Worm (Caenorhabditis elegans) whole organism, young adult: Measurements from ENCODE around the gene idpp-11.

Source experiments
- B0035.1 ChIP-seq: sonication (generic microtip); optimal IDR thresholded peaks from 2 replicates; lab custom pipeline; 2016; ENCODE audit warnings: missing genetic modification characterization, mild to moderate bottlenecking, missing compliant biosample characterization, missing genotype, missing genetic modification reagents
- B0261.1 ChIP-seq: sonication (generic microtip); optimal IDR thresholded peaks from 2 replicates; lab custom pipeline; 2016; ENCODE audit warnings: mild to moderate bottlenecking, missing genetic modification characterization, moderate library complexity, missing compliant biosample characterization
- B0336.3 ChIP-seq: fragments of 200-800 bp; sonication (Bioruptor generic); IDR thresholded peaks from 2 replicates; pipeline ENCODE4 v1.3.6; 2022; ENCODE audit warnings: missing genetic modification characterization, missing compliant biosample characterization
- C17E4.6 ChIP-seq: fragments of 200-800 bp; sonication (Bioruptor generic); IDR thresholded peaks from 2 replicates; pipeline ENCODE4 v1.3.6; 2022; ENCODE audit warnings: missing genetic modification reagents, missing genetic modification characterization, missing compliant biosample characterization
- F33H1.4 ChIP-seq: fragments of 200-800 bp; sonication (Bioruptor generic); IDR thresholded peaks from 2 replicates; pipeline ENCODE4 v1.3.6; 2022; ENCODE audit warnings: missing genetic modification reagents, missing genetic modification characterization, missing compliant biosample characterization
- F37B4.10 ChIP-seq: fragments of 200-800 bp; sonication (Bioruptor generic); IDR thresholded peaks from 2 replicates; pipeline ENCODE4 v1.3.6; 2022; ENCODE audit warnings: missing genetic modification characterization, missing compliant biosample characterization
- F52B5.7 ChIP-seq: sonication (generic microtip); optimal IDR thresholded peaks from 2 replicates; lab custom pipeline; 2016; ENCODE audit warnings: mild to moderate bottlenecking, missing genetic modification characterization, missing compliant biosample characterization
- F55B11.4 ChIP-seq: sonication (generic microtip); optimal IDR thresholded peaks from 2 replicates; lab custom pipeline; 2016; ENCODE audit warnings: missing compliant biosample characterization, missing genetic modification characterization, borderline replicate concordance; ENCODE audit not compliant: insufficient read depth
- F57A8.1 ChIP-seq: fragments of 200-800 bp; sonication (Bioruptor generic); optimal IDR thresholded peaks from 2 replicates; lab custom pipeline; 2018; ENCODE audit warnings: mild to moderate bottlenecking, missing genetic modification characterization, moderate library complexity, missing compliant biosample characterization
- K11D2.4 ChIP-seq: fragments of 200-800 bp; sonication (Bioruptor generic); IDR thresholded peaks from 2 replicates; pipeline ENCODE4 v1.3.6; 2022; ENCODE audit warnings: missing genetic modification reagents, missing genetic modification characterization, missing compliant biosample characterization
- K12H6.12 ChIP-seq: fragments of 200-800 bp; sonication (Bioruptor generic); optimal IDR thresholded peaks from 2 replicates; lab custom pipeline; 2018; ENCODE audit warnings: mild to moderate bottlenecking, missing genetic modification characterization, missing compliant biosample characterization
- T07F8.4 ChIP-seq: sonication (generic microtip); optimal IDR thresholded peaks from 2 replicates; lab custom pipeline; 2016; ENCODE audit warnings: mild to moderate bottlenecking, missing genetic modification characterization, moderate library complexity, missing compliant biosample characterization
- Y53G8AR.9 ChIP-seq: fragments of 200-800 bp; sonication (Bioruptor generic); conservative IDR thresholded peaks from 2 replicates; pipeline ENCODE4 v1.3.6; 2022; ENCODE audit warnings: missing genetic modification reagents, missing genetic modification characterization, missing compliant biosample characterization
- Y79H2A.3 ChIP-seq: fragments of 200-800 bp; sonication (Bioruptor generic); conservative IDR thresholded peaks from 2 replicates; pipeline ENCODE4 v1.3.6; 2022; ENCODE audit warnings: missing genetic modification reagents, missing genetic modification characterization, missing compliant biosample characterization
- Y95B8A.8 ChIP-seq: fragments of 200-800 bp; sonication (Bioruptor generic); IDR thresholded peaks from 2 replicates; pipeline ENCODE4 v1.3.6; 2022; ENCODE audit warnings: missing genetic modification reagents, missing genetic modification characterization, missing compliant biosample characterization
- akir-1 ChIP-seq: fragments of 200-800 bp; sonication (Bioruptor generic); optimal IDR thresholded peaks from 2 replicates; lab custom pipeline; 2018; ENCODE audit warnings: mild to moderate bottlenecking, missing genetic modification characterization, moderate library complexity, missing compliant biosample characterization
- aptf-2 ChIP-seq: fragments of 200-800 bp; sonication (Bioruptor generic); conservative IDR thresholded peaks from 2 replicates; pipeline ENCODE4 v1.3.6; 2022; ENCODE audit warnings: missing genetic modification reagents, missing genetic modification characterization, missing compliant biosample characterization
- atf-7 ChIP-seq: sonication (generic microtip); optimal IDR thresholded peaks from 2 replicates; lab custom pipeline; 2017; ENCODE audit warnings: mild to moderate bottlenecking, missing genetic modification characterization, missing compliant biosample characterization
- athp-1 ChIP-seq: sonication (generic microtip); optimal IDR thresholded peaks from 2 replicates; lab custom pipeline; 2017; ENCODE audit warnings: mild to moderate bottlenecking, missing genetic modification characterization, missing compliant biosample characterization
- bed-2 ChIP-seq: fragments of 200-800 bp; sonication (Bioruptor generic); IDR thresholded peaks from 2 replicates; pipeline ENCODE4 v1.3.6; 2022; ENCODE audit warnings: missing genetic modification reagents, missing genetic modification characterization, missing compliant biosample characterization
- cebp-1 ChIP-seq, 2 experiments: fragments of 200-800 bp in 1 of 2; sonication (Bioruptor generic) in 1 of 2; sonication (generic microtip) in 1 of 2; IDR thresholded peaks in 1 of 2; optimal IDR thresholded peaks in 1 of 2; 2 replicates each; pipeline versions ENCODE4 v1.3.6 to Lab custom; 2017 to 2022; ENCODE audit warnings: missing compliant biosample characterization in 2 of 2, missing genetic modification characterization in 2 of 2, mild to moderate bottlenecking in 1 of 2, missing genetic modification reagents in 1 of 2, moderate library complexity in 1 of 2
- ceh-100 ChIP-seq: fragments of 200-800 bp; sonication (Bioruptor generic); IDR thresholded peaks from 2 replicates; pipeline ENCODE4 v1.3.6; 2022; ENCODE audit warnings: missing genetic modification reagents, missing genetic modification characterization, missing compliant biosample characterization
- ceh-27 ChIP-seq: fragments of 200-800 bp; sonication (Bioruptor generic); optimal IDR thresholded peaks from 2 replicates; lab custom pipeline; 2018; ENCODE audit warnings: mild to moderate bottlenecking, missing genetic modification characterization, moderate library complexity, missing compliant biosample characterization
- ceh-40 ChIP-seq: fragments of 200-800 bp; sonication (Bioruptor generic); IDR thresholded peaks from 2 replicates; pipeline ENCODE4 v1.3.6; 2022; ENCODE audit warnings: missing genetic modification characterization, missing compliant biosample characterization
- ceh-91 ChIP-seq: fragments of 200-800 bp; sonication (Bioruptor generic); IDR thresholded peaks from 2 replicates; pipeline ENCODE4 v1.3.6; 2022; ENCODE audit warnings: missing genetic modification reagents, missing genetic modification characterization, missing compliant biosample characterization
- egl-18 ChIP-seq: fragments of 200-800 bp; sonication (Bioruptor generic); IDR thresholded peaks from 2 replicates; pipeline ENCODE4 v1.3.6; 2022; ENCODE audit warnings: missing genetic modification reagents, missing genetic modification characterization, missing compliant biosample characterization
- fkh-3 ChIP-seq: sonication (generic microtip); optimal IDR thresholded peaks from 2 replicates; lab custom pipeline; 2016; ENCODE audit warnings: mild to moderate bottlenecking, missing genetic modification characterization, missing compliant biosample characterization
- him-1 ChIP-seq: sonication (generic microtip); optimal IDR thresholded peaks from 2 replicates; lab custom pipeline; 2016; ENCODE audit warnings: missing genotype, missing genetic modification reagents, missing genetic modification characterization, missing compliant biosample characterization
- let-526 ChIP-seq: fragments of 200-800 bp; sonication (Bioruptor generic); IDR thresholded peaks from 2 replicates; pipeline ENCODE4 v1.3.6; 2022; ENCODE audit warnings: missing genetic modification reagents, missing genetic modification characterization, missing compliant biosample characterization
- lin-26 ChIP-seq: fragments of 200-800 bp; sonication (Bioruptor generic); IDR thresholded peaks from 2 replicates; pipeline ENCODE4 v1.3.6; 2022; ENCODE audit warnings: missing genetic modification reagents, missing genetic modification characterization, missing compliant biosample characterization
- madf-8 ChIP-seq: fragments of 200-800 bp; sonication (Bioruptor generic); conservative IDR thresholded peaks from 2 replicates; pipeline ENCODE4 v1.3.6; 2022; ENCODE audit warnings: missing genetic modification reagents, missing genetic modification characterization, missing compliant biosample characterization
- mel-28 ChIP-seq: sonication (generic microtip); optimal IDR thresholded peaks from 2 replicates; lab custom pipeline; 2016; ENCODE audit warnings: borderline replicate concordance, mild to moderate bottlenecking, missing genetic modification characterization, missing compliant biosample characterization
- mxl-1 ChIP-seq: sonication (generic microtip); optimal IDR thresholded peaks from 2 replicates; lab custom pipeline; 2016; ENCODE audit warnings: missing genetic modification characterization, missing compliant biosample characterization
- nfya-1 ChIP-seq: sonication (generic microtip); optimal IDR thresholded peaks from 2 replicates; lab custom pipeline; 2017; ENCODE audit warnings: antibody characterized with exemption, missing compliant biosample characterization, missing genetic modification characterization, borderline replicate concordance; ENCODE audit not compliant: insufficient read depth
- nfya-2 ChIP-seq: fragments of 200-800 bp; sonication (Bioruptor generic); IDR thresholded peaks from 2 replicates; pipeline ENCODE4 v1.3.6; 2022; ENCODE audit warnings: missing genetic modification reagents, missing genetic modification characterization, missing compliant biosample characterization
- nhr-120 ChIP-seq: fragments of 200-800 bp; sonication (Bioruptor generic); IDR thresholded peaks from 2 replicates; pipeline ENCODE4 v1.3.6; 2022; ENCODE audit warnings: missing genetic modification characterization, missing compliant biosample characterization
- nhr-179 ChIP-seq: sonication (generic microtip); optimal IDR thresholded peaks from 2 replicates; lab custom pipeline; 2016; ENCODE audit warnings: mild to moderate bottlenecking, missing genetic modification characterization, missing compliant biosample characterization
- rcor-1 ChIP-seq: fragments of 200-800 bp; sonication (Bioruptor generic); IDR thresholded peaks from 2 replicates; pipeline ENCODE4 v1.3.6; 2022; ENCODE audit warnings: missing genetic modification reagents, missing genetic modification characterization, missing compliant biosample characterization
- snpc-1.1 ChIP-seq: sonication (generic microtip); optimal IDR thresholded peaks from 2 replicates; lab custom pipeline; 2017; ENCODE audit warnings: missing genetic modification characterization, mild to moderate bottlenecking, missing compliant biosample characterization, antibody characterized with exemption, moderate library complexity, missing genotype, missing genetic modification reagents; ENCODE audit not compliant: insufficient read depth
- snpc-4 ChIP-seq, 5 experiments: fragments of 150-350 bp in 1 of 5; sonication (generic microtip) in 4 of 5; optimal IDR thresholded peaks; 2 replicates each; lab custom pipeline; 2014 to 2018; ENCODE audit warnings: missing genetic modification characterization in 5 of 5, missing biosample characterization in 3 of 5, antibody characterized with exemption in 2 of 5, mild to moderate bottlenecking in 2 of 5, missing compliant biosample characterization in 2 of 5, missing genotype in 2 of 5, moderate library complexity in 2 of 5, missing genetic modification reagents in 1 of 5
- sptf-2 ChIP-seq: fragments of 200-800 bp; sonication (Bioruptor generic); optimal IDR thresholded peaks from 2 replicates; lab custom pipeline; 2018; ENCODE audit warnings: mild to moderate bottlenecking, missing genetic modification characterization, missing compliant biosample characterization
- xnd-1 ChIP-seq: sonication (generic microtip); optimal IDR thresholded peaks from 2 replicates; lab custom pipeline; 2016; ENCODE audit warnings: missing genotype, missing genetic modification reagents, missing genetic modification characterization, missing compliant biosample characterization
- zfh-2 ChIP-seq: fragments of 200-800 bp; sonication (Bioruptor generic); conservative IDR thresholded peaks from 2 replicates; pipeline ENCODE4 v1.3.6; 2022; ENCODE audit warnings: missing genetic modification reagents, missing genetic modification characterization, missing compliant biosample characterization
- ztf-22 ChIP-seq: fragments of 200-800 bp; sonication (Bioruptor generic); optimal IDR thresholded peaks from 2 replicates; lab custom pipeline; 2018; ENCODE audit warnings: mild to moderate bottlenecking, missing genetic modification characterization, moderate library complexity, missing compliant biosample characterization
- ztf-3 ChIP-seq: fragments of 200-800 bp; sonication (Bioruptor generic); optimal IDR thresholded peaks from 2 replicates; lab custom pipeline; 2018; ENCODE audit warnings: mild to moderate bottlenecking, missing genetic modification characterization, missing compliant biosample characterization
- ztf-6 ChIP-seq: fragments of 200-800 bp; sonication (Bioruptor generic); IDR thresholded peaks from 2 replicates; pipeline ENCODE4 v1.3.6; 2022; ENCODE audit warnings: missing genetic modification reagents, missing genetic modification characterization, missing compliant biosample characterization

The idpp-11 gene

DNA sequence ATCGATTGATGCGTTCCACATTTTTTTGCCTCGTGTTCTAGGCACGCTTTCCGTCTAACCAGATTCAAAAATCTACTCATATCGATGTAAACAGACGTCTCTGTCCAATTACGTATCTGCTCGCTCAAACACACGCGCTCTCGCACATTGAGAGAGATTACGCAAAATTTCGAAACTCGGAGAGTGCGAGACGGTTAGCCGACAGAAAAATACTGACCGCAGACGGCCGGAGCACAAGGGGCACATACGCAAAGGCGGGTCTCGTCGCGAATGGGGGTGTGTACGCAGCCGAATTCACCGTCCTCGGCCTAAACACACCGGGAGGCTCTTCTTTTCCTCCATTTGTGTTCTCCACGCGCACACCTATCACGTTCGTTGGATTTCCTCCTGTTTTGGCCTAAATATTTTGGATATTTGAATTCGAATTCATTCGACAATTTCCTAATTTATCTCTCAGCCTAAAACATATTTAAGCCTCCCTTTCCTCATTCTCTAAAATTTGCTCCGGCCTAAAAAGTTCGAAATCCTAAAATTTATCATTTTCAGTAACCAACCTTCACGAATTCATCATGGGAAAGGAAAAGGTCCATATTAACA, 19.1 kb upstream of the idpp-11 start, which contains the start of gene eef-1A.2:
TSS of gene eef-1A.2 (plus strand) at position 547 of the 597 bp plus-strand sequence.
- TF ChIP-seq Y53G8AR.9 (GFP tag; lab: Robert Waterston, UW) (peak; percentile 67; the same call in 1 of the 2 replicates), ceh-27 (GFP tag; lab: Kevin White, UChicago) (peak; percentile 93), him-1 (no peak), lin-26 (peak; percentile 90), athp-1 (peak; percentile 82), cebp-1 (GFP tag; IDR thresholded peaks at IDR 0.05; lab: Robert Waterston, UW) (peak; percentile 100), cebp-1 (tag; optimal IDR thresholded peaks at IDR 0.05; lab: Kevin White, UChicago) (peak; percentile 100), F33H1.4 (GFP tag; lab: Robert Waterston, UW) (peak; percentile 78), madf-8 (GFP tag; lab: Robert Waterston, UW) (no peak), akir-1 (GFP tag; lab: Kevin White, UChicago) (peak; percentile 44), rcor-1 (GFP tag; lab: Robert Waterston, UW) (peak; percentile 53; the same call in 1 of the 2 replicates), sptf-2 (GFP tag; lab: Kevin White, UChicago) (peak; percentile 42), zfh-2 (peak; percentile 98), K11D2.4 (GFP tag; lab: Robert Waterston, UW) (peak; percentile 88), aptf-2 (GFP tag; lab: Robert Waterston, UW) (no peak), nhr-120 (GFP tag; lab: Robert Waterston, UW) (no peak), bed-2 (GFP tag; lab: Robert Waterston, UW) (peak; percentile 55; the same call in 1 of the 2 replicates), F37B4.10 (GFP tag; lab: Robert Waterston, UW) (no peak), F55B11.4 (no peak), ceh-91 (GFP tag; lab: Robert Waterston, UW) (no peak; the same call in 1 of the 2 replicates), ztf-3 (GFP tag; lab: Kevin White, UChicago) (peak; percentile 30), Y95B8A.8 (GFP tag; lab: Robert Waterston, UW) (no peak), nhr-179 (tag; lab: Kevin White, UChicago) (no peak), ceh-40 (GFP tag; lab: Robert Waterston, UW) (no peak), B0261.1 (peak; percentile 30), mxl-1 (tag; lab: Kevin White, UChicago) (no peak), F57A8.1 (GFP tag; lab: Kevin White, UChicago) (peak; percentile 15), nfya-1 (tag; lab: Kevin White, UChicago) (no peak), xnd-1 (tag; lab: Kevin White, UChicago) (no peak), ceh-100 (no peak), Y79H2A.3 (GFP tag; lab: Robert Waterston, UW) (0 out of 2 replicates have a peak, but pooled peaks have one; percentile 47), snpc-1.1 (no peak), ztf-6 (GFP tag; lab: Robert Waterston, UW) (0 out of 2 replicates have a peak, but pooled peaks have one; percentile 70), T07F8.4 (tag; lab: Kevin White, UChicago) (no peak), ztf-22 (peak; percentile 88), nfya-2 (GFP tag; lab: Robert Waterston, UW) (no peak), B0336.3 (GFP tag; lab: Robert Waterston, UW) (peak; percentile 94), B0035.1 (tag; lab: Kevin White, UChicago) (no peak), egl-18 (0 out of 2 replicates have a peak, but pooled peaks have one; percentile 24), C17E4.6 (no peak), fkh-3 (tag; lab: Kevin White, UChicago) (no peak), K12H6.12 (peak; percentile 98), snpc-4 (GFP tag; optimal IDR thresholded peaks at IDR 0.05; lab: Kevin White, UChicago) (peak; percentile 31), snpc-4 (tag; optimal IDR thresholded peaks at IDR 0.05; lab: Kevin White, UChicago) (peak in 3 of 4 experiments; percentile 36 to 74 (median 68)), let-526 (GFP tag; lab: Robert Waterston, UW) (peak; percentile 85), mel-28 (tag; lab: Kevin White, UChicago) (no peak), F52B5.7 (tag; lab: Kevin White, UChicago) (peak; percentile 64), atf-7 (peak; percentile 93)
